Worm (Caenorhabditis elegans): ENCODE results near the gene C32D5.11.
A peak's percentile ranks its signal among the peaks of the same experiment; 100 is the strongest.

ce11 chrII:6348360-6348759 is 6.9 kb downstream of the C32D5.11 start:
- peak; percentile 90 for TF ChIP-seq unc-55 (GFP tag; optimal IDR thresholded peaks at IDR 0.05)
- TF ChIP-seq hlh-15 (tag; optimal IDR thresholded peaks at IDR 0.05): no peak

Data from whole organism, late embryonic.